Fruit fly (Drosophila melanogaster): ENCODE measurements around the gene Or65b.

Or65b gene

DNA sequence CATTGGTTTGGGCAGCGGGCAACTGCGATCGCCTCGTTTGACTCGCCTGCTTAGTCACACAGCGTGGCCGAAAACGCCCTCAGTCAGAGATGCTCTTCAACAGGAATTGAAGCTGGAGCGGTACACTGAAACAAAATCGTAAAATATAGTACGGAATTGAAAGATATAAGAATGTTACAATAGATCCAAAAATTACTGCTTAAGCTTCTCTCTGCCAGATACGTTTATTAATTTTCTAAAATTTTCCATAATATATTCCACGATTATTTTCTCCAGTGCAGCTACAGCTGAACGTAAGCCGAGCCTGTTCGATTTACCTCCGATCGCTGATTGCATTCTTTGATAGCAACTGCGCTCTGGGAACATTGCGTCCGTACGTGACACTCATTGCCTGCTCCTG lies 33.8 kb downstream of the Or65b start:
- TF ChIP-seq dsf (GFP tag; optimal IDR thresholded peaks at IDR 0.05; ENCODE audit: borderline replicate concordance) (no peak), OdsH (GFP tag; optimal IDR thresholded peaks at IDR 0.05) (peak; percentile 64), dmrt93B (GFP tag; optimal IDR thresholded peaks at IDR 0.05) (peak; percentile 71), br (GFP tag; optimal IDR thresholded peaks at IDR 0.05) (peak; percentile 61), foxo (GFP tag; optimal IDR thresholded peaks at IDR 0.05) (peak in 1 of 2 experiments; percentile 89), Rel (GFP tag; optimal IDR thresholded peaks at IDR 0.05) (no peak), Rel (tag; optimal IDR thresholded peaks at IDR 0.05) (no peak), Sp1 (GFP tag; optimal IDR thresholded peaks at IDR 0.05) (peak; percentile 84), psq (GFP tag; optimal IDR thresholded peaks at IDR 0.05) (peak; percentile 59), Dfd (GFP tag; optimal IDR thresholded peaks at IDR 0.05) (no peak), usp (GFP tag; optimal IDR thresholded peaks at IDR 0.05) (no peak), GATAd (GFP tag; optimal IDR thresholded peaks at IDR 0.05) (no peak), CrebA (GFP tag; optimal IDR thresholded peaks at IDR 0.05; ENCODE audit: borderline replicate concordance) (no peak), h (GFP tag; optimal IDR thresholded peaks at IDR 0.05) (peak; percentile 63), Vsx2 (GFP tag; optimal IDR thresholded peaks at IDR 0.05; ENCODE audit: partially characterized antibody) (no peak), CG32264 (GFP tag; optimal IDR thresholded peaks at IDR 0.05) (no peak), fru (GFP tag; optimal IDR thresholded peaks at IDR 0.05) (peak; percentile 88), Mio (GFP tag; optimal IDR thresholded peaks at IDR 0.05) (no peak), woc (GFP tag; optimal IDR thresholded peaks at IDR 0.05) (peak; percentile 46), rgr (GFP tag; optimal IDR thresholded peaks at IDR 0.05) (peak; percentile 59), HLH106 (tag; optimal IDR thresholded peaks at IDR 0.05) (peak; percentile 74), Hr83 (GFP tag; optimal IDR thresholded peaks at IDR 0.05; ENCODE audit: poor library complexity, severe bottlenecking) (no peak), N (GFP tag; optimal IDR thresholded peaks at IDR 0.05) (no peak), sage (GFP tag; optimal IDR thresholded peaks at IDR 0.05) (peak; percentile 31), sv (GFP tag; optimal IDR thresholded peaks at IDR 0.05) (no peak), Myc (optimal IDR thresholded peaks at IDR 0.05) (no peak), Jra (GFP tag; optimal IDR thresholded peaks at IDR 0.05) (peak; percentile 40), Hr78 (GFP tag; optimal IDR thresholded peaks at IDR 0.05) (no peak), ey (GFP tag; optimal IDR thresholded peaks at IDR 0.05) (peak; percentile 60), dl (GFP tag; optimal IDR thresholded peaks at IDR 0.05; ENCODE audit: insufficient read depth in 1 of 2, partially characterized antibody in 2 of 2) (no peak), brk (GFP tag; optimal IDR thresholded peaks at IDR 0.05) (no peak), Dif (GFP tag; optimal IDR thresholded peaks at IDR 0.05; ENCODE audit: partially characterized antibody) (no peak), jim (GFP tag; optimal IDR thresholded peaks at IDR 0.05) (no peak), Hnf4 (GFP tag; optimal IDR thresholded peaks at IDR 0.05) (peak; percentile 64), lola (GFP tag; optimal IDR thresholded peaks at IDR 0.05) (no peak), CG9705 (GFP tag; optimal IDR thresholded peaks at IDR 0.05) (peak; percentile 79), pan (optimal IDR thresholded peaks at IDR 0.05) (no peak), Abd-B (GFP tag; optimal IDR thresholded peaks at IDR 0.05) (no peak), tai (GFP tag; optimal IDR thresholded peaks at IDR 0.05) (no peak)

DNA sequence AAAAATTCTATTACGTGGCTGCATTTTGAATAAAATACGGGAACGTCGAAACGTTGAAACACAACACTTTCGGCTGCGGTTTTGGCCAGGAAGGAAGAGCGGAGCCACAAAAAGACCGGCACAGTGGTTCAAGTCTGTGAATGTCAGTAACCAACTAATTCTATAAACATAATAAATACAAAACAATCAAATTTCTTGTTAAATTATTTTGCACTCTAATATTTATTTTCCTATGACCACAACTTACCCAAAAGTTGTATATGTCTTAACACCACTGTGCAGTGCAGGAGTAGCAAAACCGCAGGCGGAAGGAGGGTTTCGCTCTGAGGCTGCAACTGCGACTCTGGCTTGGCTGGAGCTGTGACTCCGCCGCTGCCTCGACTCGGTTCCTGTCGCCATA lies 38.2 kb downstream of the Or65b start:
- peak; percentile 50 for TF ChIP-seq tai (GFP tag; optimal IDR thresholded peaks at IDR 0.05)
- peak; percentile 69 for TF ChIP-seq brk (GFP tag; optimal IDR thresholded peaks at IDR 0.05)
- TF ChIP-seq N (GFP tag; optimal IDR thresholded peaks at IDR 0.05), result no peak
- peak; percentile 10 for TF ChIP-seq dsf (GFP tag; optimal IDR thresholded peaks at IDR 0.05; ENCODE audit: borderline replicate concordance)
- peak; percentile 59 for TF ChIP-seq dmrt93B (GFP tag; optimal IDR thresholded peaks at IDR 0.05)
- no peak for TF ChIP-seq Hr78 (GFP tag; optimal IDR thresholded peaks at IDR 0.05)
- peak; percentile 67 for TF ChIP-seq sage (GFP tag; optimal IDR thresholded peaks at IDR 0.05)
- TF ChIP-seq Myc (optimal IDR thresholded peaks at IDR 0.05), result no peak
- peak; percentile 83 for TF ChIP-seq rgr (GFP tag; optimal IDR thresholded peaks at IDR 0.05)
- peak; percentile 65 for TF ChIP-seq Sp1 (GFP tag; optimal IDR thresholded peaks at IDR 0.05)
- TF ChIP-seq dl (GFP tag; optimal IDR thresholded peaks at IDR 0.05; ENCODE audit: insufficient read depth in 1 of 2, partially characterized antibody in 2 of 2), result no peak
- TF ChIP-seq fru (GFP tag; optimal IDR thresholded peaks at IDR 0.05), result peak; percentile 87
- peak; percentile 76 for TF ChIP-seq br (GFP tag; optimal IDR thresholded peaks at IDR 0.05)
- peak; percentile 76 for TF ChIP-seq OdsH (GFP tag; optimal IDR thresholded peaks at IDR 0.05)
- TF ChIP-seq CrebA (GFP tag; optimal IDR thresholded peaks at IDR 0.05; ENCODE audit: borderline replicate concordance), result peak; percentile 28
- peak; percentile 30 to 85 for TF ChIP-seq foxo (GFP tag; optimal IDR thresholded peaks at IDR 0.05)
- peak; percentile 73 for TF ChIP-seq ey (GFP tag; optimal IDR thresholded peaks at IDR 0.05)
- TF ChIP-seq Abd-B (GFP tag; optimal IDR thresholded peaks at IDR 0.05), result no peak
- peak; percentile 55 for TF ChIP-seq psq (GFP tag; optimal IDR thresholded peaks at IDR 0.05)
- no peak for TF ChIP-seq usp (GFP tag; optimal IDR thresholded peaks at IDR 0.05)
- TF ChIP-seq CG9705 (GFP tag; optimal IDR thresholded peaks at IDR 0.05), result peak; percentile 43
- peak; percentile 66 for TF ChIP-seq woc (GFP tag; optimal IDR thresholded peaks at IDR 0.05)
- TF ChIP-seq CG32264 (GFP tag; optimal IDR thresholded peaks at IDR 0.05), result peak; percentile 22
- no peak for TF ChIP-seq Mio (GFP tag; optimal IDR thresholded peaks at IDR 0.05)
- no peak for TF ChIP-seq Dfd (GFP tag; optimal IDR thresholded peaks at IDR 0.05)
- peak; percentile 86 for TF ChIP-seq h (GFP tag; optimal IDR thresholded peaks at IDR 0.05)
- peak; percentile 75 for TF ChIP-seq Hnf4 (GFP tag; optimal IDR thresholded peaks at IDR 0.05)
- peak; percentile 68 for TF ChIP-seq HLH106 (tag; optimal IDR thresholded peaks at IDR 0.05)
- TF ChIP-seq Dif (GFP tag; optimal IDR thresholded peaks at IDR 0.05; ENCODE audit: partially characterized antibody), result no peak
- peak; percentile 36 for TF ChIP-seq Rel (GFP tag; optimal IDR thresholded peaks at IDR 0.05)
- TF ChIP-seq Rel (tag; optimal IDR thresholded peaks at IDR 0.05), result no peak
- TF ChIP-seq Jra (GFP tag; optimal IDR thresholded peaks at IDR 0.05), result peak; percentile 52
- no peak for TF ChIP-seq pan (optimal IDR thresholded peaks at IDR 0.05)

Data from whole organism, wandering third instar larva.